Fruit fly (Drosophila melanogaster) whole organism, embryonic: Measurements from ENCODE around the gene Prosbeta6.

Experiments used
- BEAF-32 ChIP-seq: fragments of 200-800 bp; sonication (Bioruptor generic); optimal IDR thresholded peaks from 3 replicates; lab custom pipeline; 2017; ENCODE audit warnings: missing biosample characterization, missing genetic modification characterization, mild to moderate bottlenecking, moderate library complexity, missing genetic modification reagents
- Bgb ChIP-seq: fragments of 200-800 bp; sonication (Bioruptor generic); IDR thresholded peaks from 2 replicates; pipeline ENCODE4 v1.3.6; 2022; ENCODE audit warnings: missing biosample characterization, missing genetic modification characterization; ENCODE audit not compliant: partially characterized antibody
- CG10267 ChIP-seq: fragments of 200-800 bp; sonication (Bioruptor generic); optimal IDR thresholded peaks from 2 replicates; lab custom pipeline; 2018; ENCODE audit warnings: missing biosample characterization, mild to moderate bottlenecking, missing genetic modification characterization, moderate library complexity
- CG12659 ChIP-seq: fragments of 200-800 bp; sonication (Bioruptor generic); optimal IDR thresholded peaks from 3 replicates; lab custom pipeline; 2017; ENCODE audit warnings: mild to moderate bottlenecking, missing biosample characterization, missing genetic modification reagents, missing genetic modification characterization
- CG13287 ChIP-seq: fragments of 200-800 bp; sonication (Bioruptor generic); IDR thresholded peaks from 2 replicates; pipeline ENCODE4 v1.3.6; 2022; ENCODE audit warnings: missing biosample characterization, missing genetic modification characterization; ENCODE audit not compliant: partially characterized antibody
- CG14710 ChIP-seq: fragments of 200-800 bp; sonication (Bioruptor generic); optimal IDR thresholded peaks from 3 replicates; lab custom pipeline; 2019; ENCODE audit warnings: missing biosample characterization, mild to moderate bottlenecking, missing genetic modification characterization, moderate library complexity
- CG1603 ChIP-seq: fragments of 200-800 bp; sonication (Bioruptor generic); optimal IDR thresholded peaks from 2 replicates; lab custom pipeline; 2019; ENCODE audit warnings: missing biosample characterization, mild to moderate bottlenecking, missing genetic modification characterization, moderate library complexity
- CG17829 ChIP-seq: fragments of 200-800 bp; optimal IDR thresholded peaks from 2 replicates; lab custom pipeline; 2019; ENCODE audit warnings: missing biosample characterization, mild to moderate bottlenecking, missing genetic modification characterization, moderate library complexity
- CG2116 ChIP-seq: fragments of 200-800 bp; sonication (Bioruptor generic); optimal IDR thresholded peaks from 3 replicates; lab custom pipeline; 2018; ENCODE audit warnings: missing biosample characterization, mild to moderate bottlenecking, missing genetic modification characterization
- CG2129 ChIP-seq: fragments of 200-800 bp; sonication (Bioruptor generic); IDR thresholded peaks from 2 replicates; pipeline ENCODE4 v1.3.6; 2022; ENCODE audit warnings: missing biosample characterization, missing genetic modification characterization; ENCODE audit not compliant: partially characterized antibody
- CG2712 ChIP-seq: fragments of 200-800 bp; optimal IDR thresholded peaks from 3 replicates; lab custom pipeline; 2019; ENCODE audit warnings: missing biosample characterization, mild to moderate bottlenecking, missing genetic modification characterization, moderate library complexity
- CG30020 ChIP-seq: fragments of 200-800 bp; optimal IDR thresholded peaks from 2 replicates; lab custom pipeline; 2019; ENCODE audit warnings: missing biosample characterization, mild to moderate bottlenecking, missing genetic modification characterization, moderate library complexity
- CG34224 ChIP-seq: fragments of 200-800 bp; sonication (Bioruptor generic); IDR thresholded peaks from 3 replicates; pipeline ENCODE4 v1.3.6; 2022; ENCODE audit warnings: missing biosample characterization, missing genetic modification characterization; ENCODE audit not compliant: partially characterized antibody
- CG3995 ChIP-seq: fragments of 200-800 bp; sonication (Bioruptor generic); optimal IDR thresholded peaks from 3 replicates; lab custom pipeline; 2016; ENCODE audit warnings: missing biosample characterization, missing genetic modification characterization
- CG42726 ChIP-seq: fragments of 200-800 bp; sonication (Bioruptor generic); IDR thresholded peaks from 2 replicates; pipeline ENCODE4 v1.3.6; 2022; ENCODE audit warnings: missing biosample characterization, missing genetic modification characterization; ENCODE audit not compliant: partially characterized antibody
- CG43689 ChIP-seq: fragments of 200-800 bp; sonication (Bioruptor generic); IDR thresholded peaks from 2 replicates; pipeline ENCODE4 v1.3.6; 2022; ENCODE audit warnings: missing biosample characterization, missing genetic modification characterization
- CG4617 ChIP-seq: fragments of 200-800 bp; sonication (Bioruptor generic); optimal IDR thresholded peaks from 3 replicates; lab custom pipeline; 2016; ENCODE audit warnings: missing biosample characterization, missing genetic modification characterization, borderline replicate concordance
- CG6791 ChIP-seq: fragments of 200-800 bp; sonication (Bioruptor generic); IDR thresholded peaks from 3 replicates; pipeline ENCODE4 v1.3.6; 2022; ENCODE audit warnings: missing biosample characterization, missing genetic modification characterization; ENCODE audit not compliant: partially characterized antibody
- CG9797 ChIP-seq: fragments of 200-800 bp; sonication (Bioruptor generic); optimal IDR thresholded peaks from 3 replicates; lab custom pipeline; 2018; ENCODE audit warnings: missing biosample characterization, mild to moderate bottlenecking, missing genetic modification characterization
- Dbx ChIP-seq: fragments of 200-800 bp; sonication (Bioruptor generic); IDR thresholded peaks from 3 replicates; pipeline ENCODE4 v1.3.6; 2022; ENCODE audit warnings: missing biosample characterization, missing genetic modification characterization
- Dfd ChIP-seq, 2 experiments: fragments of >200 bp; optimal IDR thresholded peaks; 2 replicates each; lab custom pipeline; 2017; ENCODE audit warnings: missing biosample characterization in 2 of 2, missing genetic modification characterization in 2 of 2
- Doc3 ChIP-seq: fragments of 200-800 bp; sonication (Bioruptor generic); IDR thresholded peaks from 3 replicates; pipeline ENCODE4 v1.3.6; 2022; ENCODE audit warnings: missing biosample characterization, missing genetic modification characterization; ENCODE audit not compliant: partially characterized antibody
- Dp ChIP-seq: fragments of 200-800 bp; sonication (Bioruptor generic); optimal IDR thresholded peaks from 2 replicates; lab custom pipeline; 2018; ENCODE audit warnings: missing biosample characterization, mild to moderate bottlenecking, missing genetic modification characterization, moderate library complexity
- Dref ChIP-seq: fragments of 200-800 bp; sonication (Bioruptor generic); IDR thresholded peaks from 2 replicates; pipeline ENCODE4 v1.3.6; 2022; ENCODE audit warnings: missing biosample characterization, missing genetic modification characterization
- Eip74EF ChIP-seq, 2 experiments: fragments of 200-800 bp in 1 of 2; fragments of >200 bp in 1 of 2; sonication (Bioruptor generic) in 1 of 2; optimal IDR thresholded peaks; 2 replicates each; lab custom pipeline; 2017 to 2019; ENCODE audit warnings: missing biosample characterization in 2 of 2, missing genetic modification characterization in 2 of 2, mild to moderate bottlenecking in 1 of 2, moderate library complexity in 1 of 2
- HmgZ ChIP-seq: fragments of 200-800 bp; sonication (Bioruptor generic); optimal IDR thresholded peaks from 2 replicates; lab custom pipeline; 2018; ENCODE audit warnings: missing biosample characterization, mild to moderate bottlenecking, missing genetic modification characterization
- Lpt ChIP-seq: fragments of >200 bp; optimal IDR thresholded peaks from 2 replicates; lab custom pipeline; 2018; ENCODE audit warnings: missing biosample characterization, missing genetic modification characterization
- MBD-R2 ChIP-seq: fragments of 200-800 bp; sonication (Bioruptor generic); IDR thresholded peaks from 2 replicates; pipeline ENCODE4 v1.3.6; 2022; ENCODE audit warnings: missing biosample characterization, missing genetic modification characterization
- MESR4 ChIP-seq: fragments of 200-800 bp; sonication (Bioruptor generic); optimal IDR thresholded peaks from 2 replicates; lab custom pipeline; 2018; ENCODE audit warnings: missing biosample characterization, mild to moderate bottlenecking, missing genetic modification characterization, moderate library complexity
- NFAT ChIP-seq: fragments of 200-800 bp; sonication (Bioruptor generic); IDR thresholded peaks from 2 replicates; pipeline ENCODE4 v1.3.6; 2022; ENCODE audit warnings: missing biosample characterization, missing genetic modification characterization
- Scr ChIP-seq: fragments of 200-800 bp; sonication (Bioruptor generic); IDR thresholded peaks from 2 replicates; pipeline ENCODE4 v1.3.6; 2022; ENCODE audit warnings: missing biosample characterization, missing genetic modification characterization; ENCODE audit not compliant: partially characterized antibody
- Sry-δ ChIP-seq: fragments of 200-800 bp; sonication (Bioruptor generic); optimal IDR thresholded peaks from 2 replicates; lab custom pipeline; 2016; ENCODE audit warnings: missing biosample characterization, missing genetic modification characterization
- YL-1 ChIP-seq: fragments of 200-800 bp; sonication (Bioruptor generic); optimal IDR thresholded peaks from 3 replicates; lab custom pipeline; 2017; ENCODE audit warnings: missing biosample characterization, mild to moderate bottlenecking, missing genetic modification characterization
- amos ChIP-seq: fragments of 200-800 bp; sonication (Bioruptor generic); IDR thresholded peaks from 2 replicates; pipeline ENCODE4 v1.3.6; 2022; ENCODE audit warnings: missing biosample characterization, missing genetic modification characterization; ENCODE audit not compliant: partially characterized antibody
- ara ChIP-seq: fragments of 200-800 bp; sonication (Bioruptor generic); IDR thresholded peaks from 2 replicates; pipeline ENCODE4 v1.3.6; 2022; ENCODE audit warnings: missing biosample characterization, missing genetic modification characterization
- bbx ChIP-seq: fragments of 200-800 bp; sonication (Bioruptor generic); IDR thresholded peaks from 2 replicates; pipeline ENCODE4 v1.3.6; 2022; ENCODE audit warnings: missing biosample characterization, missing genetic modification characterization; ENCODE audit not compliant: partially characterized antibody
- bigmax ChIP-seq: fragments of 200-800 bp; sonication (Bioruptor generic); optimal IDR thresholded peaks from 2 replicates; lab custom pipeline; 2018; ENCODE audit warnings: missing biosample characterization, mild to moderate bottlenecking, missing genetic modification characterization
- crp ChIP-seq, 2 experiments: fragments of 200-800 bp; sonication (Bioruptor generic); optimal IDR thresholded peaks; 2 replicates in 1 of 2; 3 replicates in 1 of 2; lab custom pipeline; 2017; ENCODE audit warnings: missing biosample characterization in 2 of 2, missing genetic modification characterization in 2 of 2, mild to moderate bottlenecking in 1 of 2, moderate library complexity in 1 of 2
- hbn ChIP-seq: fragments of 200-800 bp; sonication (Bioruptor generic); IDR thresholded peaks from 2 replicates; pipeline ENCODE4 v1.3.6; 2022; ENCODE audit warnings: missing biosample characterization, missing genetic modification characterization; ENCODE audit not compliant: partially characterized antibody
- ken ChIP-seq: fragments of 200-800 bp; sonication (Bioruptor generic); IDR thresholded peaks from 3 replicates; pipeline ENCODE4 v1.3.6; 2022; ENCODE audit warnings: missing biosample characterization, missing genetic modification characterization
- lbe ChIP-seq: fragments of 200-800 bp; sonication (Bioruptor generic); optimal IDR thresholded peaks from 2 replicates; lab custom pipeline; 2016; ENCODE audit warnings: missing biosample characterization, mild to moderate bottlenecking, missing genetic modification characterization
- nerfin-1 ChIP-seq: fragments of 200-800 bp; sonication (Bioruptor generic); optimal IDR thresholded peaks from 3 replicates; lab custom pipeline; 2019; ENCODE audit warnings: missing biosample characterization, mild to moderate bottlenecking, missing genetic modification characterization, moderate library complexity
- ro ChIP-seq: fragments of 200-800 bp; sonication (Bioruptor generic); IDR thresholded peaks from 2 replicates; pipeline ENCODE4 v1.3.6; 2022; ENCODE audit warnings: missing biosample characterization, missing genetic modification characterization
- row ChIP-seq: fragments of 200-800 bp; sonication (Bioruptor generic); IDR thresholded peaks from 3 replicates; pipeline ENCODE4 v1.3.6; 2022; ENCODE audit warnings: missing biosample characterization, missing genetic modification characterization
- slou ChIP-seq: fragments of 200-800 bp; sonication (Bioruptor generic); optimal IDR thresholded peaks from 3 replicates; lab custom pipeline; 2016; ENCODE audit warnings: missing biosample characterization, missing genetic modification characterization
- sna ChIP-seq: fragments of 200-800 bp; sonication (Bioruptor generic); IDR thresholded peaks from 2 replicates; pipeline ENCODE4 v1.3.6; 2022; ENCODE audit warnings: missing biosample characterization, missing genetic modification characterization; ENCODE audit not compliant: partially characterized antibody
- ttk ChIP-seq: fragments of 200-800 bp; sonication (Bioruptor generic); IDR thresholded peaks from 2 replicates; pipeline ENCODE4 v2.1.2; 2022; ENCODE audit warnings: missing biosample characterization, missing genetic modification characterization
- unc-4 ChIP-seq: fragments of 200-800 bp; sonication (Bioruptor generic); IDR thresholded peaks from 2 replicates; pipeline ENCODE4 v1.3.6; 2022; ENCODE audit warnings: missing biosample characterization, missing genetic modification characterization; ENCODE audit not compliant: partially characterized antibody

Gene Prosbeta6

DNA sequence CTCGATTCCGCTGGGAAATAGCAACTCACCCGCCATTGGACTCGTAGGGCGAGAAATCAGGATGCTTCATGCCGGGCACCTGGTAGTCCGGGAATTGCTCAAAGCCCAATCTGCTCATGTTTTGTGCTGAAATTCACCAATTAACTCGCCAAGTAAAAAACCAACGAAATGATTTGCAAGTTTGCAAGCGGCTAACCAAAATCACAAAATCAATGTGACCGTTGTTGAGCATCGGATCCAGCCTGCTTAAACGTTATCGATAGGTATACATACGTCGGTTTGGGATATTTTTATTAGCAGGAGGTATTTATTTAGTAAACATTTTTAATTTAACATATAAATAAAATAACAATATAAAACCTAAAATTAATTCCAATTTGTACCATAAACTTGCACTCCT is at the start of gene Prosbeta6:
TSS of gene Prosbeta6 (minus strand) at position 218 of the 400 bp plus-strand sequence.
- TF ChIP-seq CG30020 (tag; lab: Kevin White, UChicago): peak; percentile 14
- peak; percentile 16 for TF ChIP-seq CG2116 (GFP tag; lab: Kevin White, UChicago)
- TF ChIP-seq CG17829 (tag; lab: Kevin White, UChicago): peak; percentile 10
- TF ChIP-seq ro (GFP tag; lab: Robert Waterston, UW): no peak
- peak; percentile 71 for TF ChIP-seq CG13287 (GFP tag; lab: Robert Waterston, UW)
- TF ChIP-seq CG1603 (tag; lab: Kevin White, UChicago): peak; percentile 25
- TF ChIP-seq Dbx (GFP tag; lab: Robert Waterston, UW): no peak
- peak; percentile 62 for TF ChIP-seq amos (GFP tag; lab: Robert Waterston, UW)
- peak; percentile 53; the same call in 1 of the 3 replicates for TF ChIP-seq Doc3 (GFP tag; lab: Robert Waterston, UW)
- peak; percentile 49; the same call in 2 of the 3 replicates for TF ChIP-seq row (GFP tag; lab: Robert Waterston, UW)
- no peak for TF ChIP-seq slou
- peak; percentile 43 for TF ChIP-seq hbn
- TF ChIP-seq Lpt (GFP tag; lab: Kevin White, UChicago): no peak
- peak; percentile 22 for TF ChIP-seq CG10267 (tag; lab: Kevin White, UChicago)
- 0 out of 2 replicates have a peak, but pooled peaks have one; percentile 12 for TF ChIP-seq CG2129 (GFP tag; lab: Robert Waterston, UW)
- TF ChIP-seq ken (GFP tag; lab: Robert Waterston, UW): no peak
- no peak for TF ChIP-seq Dfd (GFP tag; optimal IDR thresholded peaks at IDR 0.05; lab: Kevin White, UChicago)
- peak; percentile 15 for TF ChIP-seq lbe
- peak; percentile 29 for TF ChIP-seq CG4617 (GFP tag; lab: Kevin White, UChicago)
- no peak for TF ChIP-seq NFAT (GFP tag; lab: Robert Waterston, UW)
- TF ChIP-seq bbx (GFP tag; lab: Robert Waterston, UW): peak; percentile 45; the same call in 1 of the 2 replicates
- peak; percentile 47 for TF ChIP-seq nerfin-1
- TF ChIP-seq CG42726: no peak
- peak; percentile 71 for TF ChIP-seq Dref
- peak; percentile 56 for TF ChIP-seq bigmax (GFP tag; lab: Kevin White, UChicago)
- no peak for TF ChIP-seq CG43689 (GFP tag; lab: Robert Waterston, UW)
- no peak for TF ChIP-seq ttk
- peak; percentile 13 for TF ChIP-seq YL-1 (GFP tag; lab: Kevin White, UChicago)
- peak; percentile 50 for TF ChIP-seq Sry-δ
- peak; percentile 18 for TF ChIP-seq CG2712 (tag; lab: Kevin White, UChicago)
- TF ChIP-seq Scr (GFP tag; lab: Robert Waterston, UW): peak; percentile 59
- peak; percentile 27 for TF ChIP-seq CG14710 (tag; lab: Kevin White, UChicago)
- TF ChIP-seq CG12659 (GFP tag; lab: Kevin White, UChicago): peak; percentile 39
- TF ChIP-seq Bgb (GFP tag; lab: Robert Waterston, UW): peak; percentile 56
- TF ChIP-seq HmgZ: peak; percentile 5
- peak; percentile 54; the same call in 1 of the 2 replicates for TF ChIP-seq unc-4 (GFP tag; lab: Robert Waterston, UW)
- 0 out of 2 replicates have a peak, but pooled peaks have one; percentile 45 for TF ChIP-seq sna (GFP tag; lab: Robert Waterston, UW)
- TF ChIP-seq CG6791 (GFP tag; lab: Robert Waterston, UW): peak; percentile 60; the same call in 1 of the 3 replicates
- TF ChIP-seq CG3995: peak; percentile 26
- no peak for TF ChIP-seq ara
- TF ChIP-seq MBD-R2 (GFP tag; lab: Robert Waterston, UW): peak; percentile 59
- no peak for TF ChIP-seq crp (GFP tag; optimal IDR thresholded peaks at IDR 0.05; lab: Kevin White, UChicago)
- TF ChIP-seq Dp (GFP tag; lab: Kevin White, UChicago): peak; percentile 44
- TF ChIP-seq CG34224 (GFP tag; lab: Robert Waterston, UW): peak; percentile 50; the same call in 2 of the 3 replicates
- peak; percentile 60 for TF ChIP-seq MESR4 (GFP tag; lab: Kevin White, UChicago)
- TF ChIP-seq BEAF-32 (GFP tag; lab: Kevin White, UChicago): peak; percentile 74
- TF ChIP-seq CG9797 (GFP tag; lab: Kevin White, UChicago): peak; percentile 71
- TF ChIP-seq Eip74EF (GFP tag; optimal IDR thresholded peaks at IDR 0.05; lab: Kevin White, UChicago): no peak
